Fruit fly (Drosophila melanogaster) whole organism, prepupa: ENCODE measurements around the gene CRIF.

Experiments used
- CG16779 ChIP-seq: fragments of 200-800 bp; sonication (Bioruptor generic); optimal IDR thresholded peaks from 3 replicates; lab custom pipeline; 2017; ENCODE audit warnings: missing biosample characterization, mild to moderate bottlenecking, missing genetic modification characterization
- CG6163 ChIP-seq: fragments of 200-800 bp; sonication (Bioruptor generic); IDR thresholded peaks from 3 replicates; pipeline ENCODE4 v1.3.6; 2022; ENCODE audit warnings: missing biosample characterization, missing genetic modification characterization
- CG6276 ChIP-seq: fragments of 200-800 bp; sonication (Bioruptor generic); optimal IDR thresholded peaks from 2 replicates; lab custom pipeline; 2017; ENCODE audit warnings: missing biosample characterization, mild to moderate bottlenecking, missing genetic modification characterization
- Ets21C ChIP-seq: fragments of 200-800 bp; sonication (Bioruptor generic); optimal IDR thresholded peaks from 3 replicates; lab custom pipeline; 2016; ENCODE audit warnings: missing biosample characterization, missing genetic modification characterization
- Hr39 ChIP-seq: fragments of 200-800 bp; sonication (Bioruptor generic); optimal IDR thresholded peaks from 2 replicates; lab custom pipeline; 2016; ENCODE audit warnings: missing biosample characterization, missing genetic modification characterization
- esn ChIP-seq: fragments of 200-800 bp; sonication (Bioruptor generic); optimal IDR thresholded peaks from 2 replicates; lab custom pipeline; 2016; ENCODE audit warnings: missing biosample characterization, mild to moderate bottlenecking, missing genetic modification characterization, moderate library complexity
- svp ChIP-seq: fragments of 200-800 bp; sonication (Bioruptor generic); peaks from one replicate; lab custom pipeline; 2016; ENCODE audit warnings: missing biosample characterization, missing genetic modification characterization

DNA sequence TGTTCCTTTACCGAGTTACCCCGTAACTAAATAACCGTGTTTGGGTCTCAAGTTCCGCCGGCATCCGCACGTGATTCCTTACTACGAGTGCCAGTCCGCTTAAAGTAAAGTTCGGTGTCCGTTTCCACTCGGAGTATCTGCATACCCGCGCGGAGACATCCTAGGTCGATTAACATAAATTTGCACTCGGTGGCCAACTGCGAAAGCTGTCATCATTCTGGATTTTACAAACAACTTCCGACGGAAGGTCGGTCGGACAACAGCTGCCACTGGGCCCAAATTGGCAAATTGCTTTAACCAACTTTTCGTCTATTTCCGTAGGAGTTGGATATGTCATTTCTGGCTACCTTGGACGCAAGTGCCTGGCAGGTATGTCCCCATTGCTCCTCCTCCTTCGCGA lies 17.8 kb upstream of the CRIF start, which contains the start of gene TfAP-2:
- TF ChIP-seq CG16779 (tag; lab: Kevin White, UChicago): no peak
- TF ChIP-seq esn (GFP tag; lab: Kevin White, UChicago): no peak
- no peak for TF ChIP-seq CG6163 (GFP tag; lab: Robert Waterston, UW)
- no peak for TF ChIP-seq Hr39 (GFP tag; lab: Kevin White, UChicago)
- no peak for TF ChIP-seq svp (GFP tag; lab: Kevin White, UChicago)
- no peak for TF ChIP-seq Ets21C (GFP tag; lab: Kevin White, UChicago)
- TF ChIP-seq CG6276 (GFP tag; lab: Kevin White, UChicago): no peak
